Fruit fly (Drosophila melanogaster) whole organism, embryonic: ENCODE measurements around the gene CG7203.
A peak's percentile ranks its signal among the peaks of the same experiment; 100 is the strongest.

Experiments used
- Atf3 ChIP-seq: fragments of 200-800 bp; sonication (Bioruptor generic); optimal IDR thresholded peaks from 3 replicates; lab custom pipeline; 2016; ENCODE audit warnings: missing biosample characterization, missing genetic modification characterization
- CG10431 ChIP-seq: fragments of 200-800 bp; sonication (Bioruptor generic); optimal IDR thresholded peaks from 3 replicates; lab custom pipeline; 2018; ENCODE audit warnings: missing biosample characterization, mild to moderate bottlenecking, missing genetic modification characterization
- CG11456 ChIP-seq: fragments of 200-800 bp; sonication (Bioruptor generic); IDR thresholded peaks from 3 replicates; pipeline ENCODE4 v1.3.6; 2022; ENCODE audit warnings: missing biosample characterization, missing genetic modification characterization
- CG13894 ChIP-seq: fragments of 200-800 bp; sonication (Bioruptor generic); optimal IDR thresholded peaks from 3 replicates; lab custom pipeline; 2018; ENCODE audit warnings: missing biosample characterization, mild to moderate bottlenecking, missing genetic modification characterization, moderate library complexity
- CG17328 ChIP-seq: fragments of 200-800 bp; sonication (Bioruptor generic); IDR thresholded peaks from 2 replicates; pipeline ENCODE4 v1.3.6; 2022; ENCODE audit warnings: missing biosample characterization, missing genetic modification characterization
- CG17612 ChIP-seq: fragments of 200-800 bp; sonication (Bioruptor generic); IDR thresholded peaks from 2 replicates; pipeline ENCODE4 v1.3.6; 2022; ENCODE audit warnings: missing biosample characterization, missing genetic modification characterization
- CG18764 ChIP-seq: fragments of 200-800 bp; sonication (Bioruptor generic); optimal IDR thresholded peaks from 3 replicates; lab custom pipeline; 2016; ENCODE audit warnings: missing biosample characterization, missing genetic modification characterization
- CG2875 ChIP-seq: fragments of 200-800 bp; sonication (Bioruptor generic); optimal IDR thresholded peaks from 2 replicates; lab custom pipeline; 2017; ENCODE audit warnings: missing biosample characterization, mild to moderate bottlenecking, missing genetic modification characterization, missing genetic modification reagents
- CG32767 ChIP-seq: fragments of 200-800 bp; sonication (Bioruptor generic); IDR thresholded peaks from 2 replicates; pipeline ENCODE4 v1.3.6; 2022; ENCODE audit warnings: missing biosample characterization, missing genetic modification characterization
- CG33557 ChIP-seq: fragments of 200-800 bp; sonication (Bioruptor generic); optimal IDR thresholded peaks from 2 replicates; lab custom pipeline; 2019; ENCODE audit warnings: missing biosample characterization, mild to moderate bottlenecking, missing genetic modification characterization, moderate library complexity
- CG3838 ChIP-seq: fragments of 200-800 bp; sonication (Bioruptor generic); optimal IDR thresholded peaks from 3 replicates; lab custom pipeline; 2016; ENCODE audit warnings: missing biosample characterization, missing genetic modification characterization
- CG3847 ChIP-seq: fragments of 200-800 bp; sonication (Bioruptor generic); IDR thresholded peaks from 2 replicates; pipeline ENCODE4 v1.3.6; 2022; ENCODE audit warnings: missing biosample characterization, missing genetic modification characterization
- CG6765 ChIP-seq: fragments of 200-800 bp; sonication (Bioruptor generic); optimal IDR thresholded peaks from 3 replicates; lab custom pipeline; 2017; ENCODE audit warnings: missing biosample characterization, mild to moderate bottlenecking, missing genetic modification characterization
- CG6813 ChIP-seq: fragments of 200-800 bp; sonication (Bioruptor generic); optimal IDR thresholded peaks from 2 replicates; lab custom pipeline; 2017; ENCODE audit warnings: missing biosample characterization, missing genetic modification characterization, mild to moderate bottlenecking, moderate library complexity, missing genetic modification reagents
- CG7928 ChIP-seq: fragments of 200-800 bp; sonication (Bioruptor generic); optimal IDR thresholded peaks from 2 replicates; lab custom pipeline; 2017; ENCODE audit warnings: missing biosample characterization, mild to moderate bottlenecking, missing genetic modification characterization
- CoRest ChIP-seq: fragments of 200-800 bp; sonication (Bioruptor generic); optimal IDR thresholded peaks from 3 replicates; lab custom pipeline; 2018; ENCODE audit warnings: missing biosample characterization, mild to moderate bottlenecking, missing genetic modification characterization, moderate library complexity
- Dad ChIP-seq: fragments of 200-800 bp; sonication (Bioruptor generic); optimal IDR thresholded peaks from 3 replicates; lab custom pipeline; 2016; ENCODE audit warnings: missing biosample characterization, missing genetic modification characterization
- Dip2 ChIP-seq: fragments of 200-800 bp; sonication (Bioruptor generic); IDR thresholded peaks from 2 replicates; pipeline ENCODE4 v1.3.6; 2022; ENCODE audit warnings: missing biosample characterization, missing genetic modification characterization
- Dref ChIP-seq: fragments of 200-800 bp; sonication (Bioruptor generic); IDR thresholded peaks from 2 replicates; pipeline ENCODE4 v1.3.6; 2022; ENCODE audit warnings: missing biosample characterization, missing genetic modification characterization
- E2f2 ChIP-seq: fragments of 200-800 bp; sonication (Bioruptor generic); IDR thresholded peaks from 2 replicates; pipeline ENCODE4 v1.3.6; 2022; ENCODE audit warnings: missing biosample characterization, missing genetic modification characterization
- HHEX ChIP-seq: fragments of 200-800 bp; sonication (Bioruptor generic); optimal IDR thresholded peaks from 3 replicates; lab custom pipeline; 2017; ENCODE audit warnings: missing biosample characterization, mild to moderate bottlenecking, missing genetic modification characterization, missing genetic modification reagents
- HLH54F ChIP-seq: fragments of 200-800 bp; sonication (Bioruptor generic); optimal IDR thresholded peaks from 3 replicates; lab custom pipeline; 2016; ENCODE audit warnings: missing biosample characterization, missing genetic modification characterization
- Hand ChIP-seq: fragments of 200-800 bp; sonication (Bioruptor generic); optimal IDR thresholded peaks from 2 replicates; lab custom pipeline; 2017; ENCODE audit warnings: mild to moderate bottlenecking, missing biosample characterization, missing genetic modification reagents, missing genetic modification characterization
- Jarid2 ChIP-seq: fragments of 200-800 bp; sonication (Bioruptor generic); optimal IDR thresholded peaks from 3 replicates; lab custom pipeline; 2017; ENCODE audit warnings: mild to moderate bottlenecking, missing biosample characterization, missing genetic modification reagents, missing genetic modification characterization
- Nf-YA ChIP-seq: fragments of 200-800 bp; sonication (Bioruptor generic); IDR thresholded peaks from 2 replicates; pipeline ENCODE4 v1.3.6; 2022; ENCODE audit warnings: missing biosample characterization, missing genetic modification characterization
- NfI ChIP-seq: fragments of 200-800 bp; sonication (Bioruptor generic); optimal IDR thresholded peaks from 3 replicates; lab custom pipeline; 2018; ENCODE audit warnings: missing biosample characterization, mild to moderate bottlenecking, missing genetic modification characterization, moderate library complexity
- Oli ChIP-seq: fragments of 200-800 bp; sonication (Bioruptor generic); optimal IDR thresholded peaks from 2 replicates; lab custom pipeline; 2018; ENCODE audit warnings: missing biosample characterization, mild to moderate bottlenecking, missing genetic modification characterization, moderate library complexity
- Ravus ChIP-seq: fragments of 200-800 bp; sonication (Bioruptor generic); IDR thresholded peaks from 2 replicates; pipeline ENCODE4 v1.3.6; 2022; ENCODE audit warnings: missing biosample characterization, missing genetic modification characterization
- Side ChIP-seq: fragments of 200-800 bp; sonication (Bioruptor generic); optimal IDR thresholded peaks from 2 replicates; lab custom pipeline; 2016; ENCODE audit warnings: missing biosample characterization, missing genetic modification characterization
- ab ChIP-seq: fragments of 200-800 bp; sonication (Bioruptor generic); optimal IDR thresholded peaks from 2 replicates; lab custom pipeline; 2016; ENCODE audit warnings: missing biosample characterization, missing genetic modification characterization
- ash1 ChIP-seq: fragments of 200-800 bp; sonication (Bioruptor generic); optimal IDR thresholded peaks from 2 replicates; lab custom pipeline; 2018; ENCODE audit warnings: missing biosample characterization, mild to moderate bottlenecking, missing genetic modification characterization
- br ChIP-seq: fragments of >200 bp; optimal IDR thresholded peaks from 2 replicates; lab custom pipeline; 2017
- cwo ChIP-seq: fragments of 200-800 bp; sonication (Bioruptor generic); optimal IDR thresholded peaks from 3 replicates; lab custom pipeline; 2017; ENCODE audit warnings: missing biosample characterization, missing genetic modification characterization, mild to moderate bottlenecking, moderate library complexity, missing genetic modification reagents
- esg ChIP-seq: fragments of 200-800 bp; sonication (Bioruptor generic); conservative IDR thresholded peaks from 2 replicates; pipeline ENCODE4 v1.3.6; 2022; ENCODE audit warnings: missing biosample characterization, missing genetic modification characterization
- ham ChIP-seq: fragments of 200-800 bp; sonication (Bioruptor generic); IDR thresholded peaks from 2 replicates; pipeline ENCODE4 v1.3.6; 2022; ENCODE audit warnings: missing biosample characterization, missing genetic modification characterization
- insv ChIP-seq, 2 experiments: fragments of 200-800 bp; sonication (Bioruptor generic); optimal IDR thresholded peaks; 3 replicates each; lab custom pipeline; 2016 to 2018; ENCODE audit warnings: missing biosample characterization in 2 of 2, missing genetic modification characterization in 2 of 2
- kah ChIP-seq: fragments of 200-800 bp; sonication (Bioruptor generic); optimal IDR thresholded peaks from 2 replicates; lab custom pipeline; 2018; ENCODE audit warnings: missing biosample characterization, mild to moderate bottlenecking, missing genetic modification characterization
- mld ChIP-seq: fragments of 200-800 bp; sonication (Bioruptor generic); IDR thresholded peaks from 3 replicates; pipeline ENCODE4 v1.3.6; 2022; ENCODE audit warnings: missing biosample characterization, missing genetic modification characterization; ENCODE audit not compliant: partially characterized antibody
- nerfin-1 ChIP-seq: fragments of 200-800 bp; sonication (Bioruptor generic); optimal IDR thresholded peaks from 3 replicates; lab custom pipeline; 2019; ENCODE audit warnings: missing biosample characterization, mild to moderate bottlenecking, missing genetic modification characterization, moderate library complexity
- p53 ChIP-seq: fragments of 200-800 bp; sonication (Bioruptor generic); optimal IDR thresholded peaks from 2 replicates; lab custom pipeline; 2016; ENCODE audit warnings: missing biosample characterization, missing genetic modification characterization
- pan ChIP-seq, 4 experiments: fragments of >200 bp in 3 of 4; fragments of 200-800 bp in 1 of 4; sonication (Bioruptor generic) in 1 of 4; optimal IDR thresholded peaks in 3 of 4; IDR thresholded peaks in 1 of 4; 2 replicates each; pipeline versions ENCODE4 v1.3.6 to Lab custom; 2017 to 2022; ENCODE audit warnings: missing biosample characterization in 2 of 4, missing genetic modification characterization in 2 of 4, mixed read lengths in 1 of 4
- peb ChIP-seq: fragments of 200-800 bp; sonication (Bioruptor generic); IDR thresholded peaks from 2 replicates; pipeline ENCODE4 v1.3.6; 2022; ENCODE audit warnings: missing biosample characterization, missing genetic modification characterization
- pros ChIP-seq: fragments of 200-800 bp; sonication (Bioruptor generic); optimal IDR thresholded peaks from 3 replicates; lab custom pipeline; 2019; ENCODE audit warnings: missing biosample characterization, mild to moderate bottlenecking, missing genetic modification characterization, moderate library complexity
- slbo ChIP-seq: fragments of 200-800 bp; sonication (Bioruptor generic); IDR thresholded peaks from 2 replicates; pipeline ENCODE4 v1.3.6; 2022; ENCODE audit warnings: missing biosample characterization, missing genetic modification characterization
- trem ChIP-seq: fragments of 200-800 bp; optimal IDR thresholded peaks from 3 replicates; lab custom pipeline; 2019; ENCODE audit warnings: missing biosample characterization, mild to moderate bottlenecking, missing genetic modification characterization, moderate library complexity
- trh ChIP-seq: fragments of 200-800 bp; sonication (Bioruptor generic); optimal IDR thresholded peaks from 2 replicates; lab custom pipeline; 2016; ENCODE audit warnings: missing biosample characterization, missing genetic modification characterization
- unc-4 ChIP-seq: fragments of 200-800 bp; sonication (Bioruptor generic); IDR thresholded peaks from 2 replicates; pipeline ENCODE4 v1.3.6; 2022; ENCODE audit warnings: missing biosample characterization, missing genetic modification characterization; ENCODE audit not compliant: partially characterized antibody
- wek ChIP-seq: fragments of 200-800 bp; sonication (Bioruptor generic); optimal IDR thresholded peaks from 3 replicates; lab custom pipeline; 2018; ENCODE audit warnings: missing biosample characterization, mild to moderate bottlenecking, missing genetic modification characterization, moderate library complexity
- yki ChIP-seq: fragments of >200 bp; optimal IDR thresholded peaks from 3 replicates; lab custom pipeline; 2018

The CG7203 gene

DNA sequence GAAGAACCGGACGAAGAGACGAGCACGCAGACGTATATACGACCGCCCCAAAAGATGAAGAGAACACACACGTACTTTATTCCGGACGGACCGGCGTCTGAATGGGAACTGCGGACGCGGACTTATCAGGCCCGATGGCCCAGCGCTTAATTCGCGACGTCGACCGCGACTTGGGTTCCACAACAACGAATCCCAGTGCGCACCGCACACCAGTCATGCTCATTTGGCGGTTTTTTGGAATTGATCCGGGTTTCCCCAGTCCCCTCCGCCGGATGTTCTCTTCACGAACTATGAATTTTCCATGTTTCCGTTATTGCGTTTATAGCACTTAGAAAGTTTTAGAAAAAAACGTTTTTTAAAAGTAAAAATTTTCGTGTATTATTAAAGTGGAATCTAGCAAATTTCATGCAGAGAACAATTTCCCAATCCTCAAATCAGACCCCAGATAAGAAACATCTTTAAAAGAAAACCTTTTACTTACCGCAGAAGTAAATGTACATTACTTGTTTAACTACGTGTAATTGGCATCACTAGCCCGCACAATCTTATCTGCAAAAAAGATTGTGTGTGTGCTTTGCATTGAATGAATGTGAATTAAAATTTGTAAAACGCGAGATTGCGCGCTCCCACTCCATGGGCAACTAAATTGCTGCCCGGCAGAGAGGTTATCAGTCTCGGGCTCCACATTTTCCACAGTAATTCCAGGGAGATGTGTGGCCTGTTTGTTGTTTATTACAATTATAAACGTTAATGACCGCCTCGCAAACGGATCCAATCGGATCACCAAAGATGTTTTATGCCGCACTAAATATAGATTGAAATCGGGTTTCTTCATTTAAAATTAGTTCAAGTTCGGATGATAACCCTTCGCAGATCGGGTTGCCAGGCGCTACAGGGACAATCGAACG lies 37.7 kb upstream of the CG7203 start, which contains the start of gene CG7149 (continued):
- TF ChIP-seq Dip2: no peak
- TF ChIP-seq nerfin-1 (tag; lab: Kevin White, UChicago): no peak
- no peak for TF ChIP-seq CG10431 (GFP tag; lab: Kevin White, UChicago)
- TF ChIP-seq CG17328: no peak
- TF ChIP-seq NfI (GFP tag; lab: Kevin White, UChicago): no peak
- TF ChIP-seq kah (GFP tag; lab: Kevin White, UChicago): no peak
- TF ChIP-seq p53 (GFP tag; lab: Kevin White, UChicago): no peak
- peak; percentile 35 for TF ChIP-seq CoRest (tag; lab: Kevin White, UChicago)
- no peak for TF ChIP-seq Side (GFP tag; lab: Kevin White, UChicago)
- no peak for TF ChIP-seq Nf-YA
- no peak for TF ChIP-seq CG17612 (GFP tag; lab: Robert Waterston, UW)
- no peak for TF ChIP-seq CG3847 (GFP tag; lab: Robert Waterston, UW)
- no peak for TF ChIP-seq E2f2 (GFP tag; lab: Robert Waterston, UW)
- TF ChIP-seq trh (GFP tag; lab: Kevin White, UChicago): no peak
- no peak for TF ChIP-seq CG6813 (GFP tag; lab: Kevin White, UChicago)
- TF ChIP-seq ash1 (GFP tag; lab: Kevin White, UChicago): no peak
- TF ChIP-seq pan (optimal IDR thresholded peaks at IDR 0.05; lab: Kevin White, UChicago): no peak
- TF ChIP-seq pan (GFP tag; optimal IDR thresholded peaks at IDR 0.05 in 1 of 2, IDR thresholded peaks at IDR 0.05 in 1 of 2): no peak
- no peak for TF ChIP-seq mld (GFP tag; lab: Robert Waterston, UW)
- TF ChIP-seq Dref (GFP tag; lab: Robert Waterston, UW): no peak
- no peak for TF ChIP-seq HHEX
- TF ChIP-seq br (lab: Kevin White, UChicago): no peak
- TF ChIP-seq CG3838: no peak
- TF ChIP-seq peb (GFP tag; lab: Robert Waterston, UW): no peak
- no peak for TF ChIP-seq CG11456
- TF ChIP-seq trem (tag; lab: Kevin White, UChicago): no peak
- no peak for TF ChIP-seq ab
- no peak for TF ChIP-seq wek (GFP tag; lab: Kevin White, UChicago)
- no peak for TF ChIP-seq Ravus (GFP tag; lab: Robert Waterston, UW)
- no peak for TF ChIP-seq Dad (GFP tag; lab: Kevin White, UChicago)
- TF ChIP-seq CG6765: no peak
- TF ChIP-seq CG32767: no peak
- no peak for TF ChIP-seq insv (GFP tag; optimal IDR thresholded peaks at IDR 0.05; lab: Kevin White, UChicago)
- TF ChIP-seq unc-4 (GFP tag; lab: Robert Waterston, UW): no peak
- TF ChIP-seq Jarid2 (GFP tag; lab: Kevin White, UChicago): peak; percentile 59
- TF ChIP-seq CG13894: no peak
- no peak for TF ChIP-seq CG18764 (GFP tag; lab: Kevin White, UChicago)
- no peak for TF ChIP-seq yki (lab: Kevin White, UChicago)
- no peak for TF ChIP-seq CG7928 (GFP tag; lab: Kevin White, UChicago)
- TF ChIP-seq Oli (tag; lab: Kevin White, UChicago): no peak
- no peak for TF ChIP-seq ham (GFP tag; lab: Robert Waterston, UW)
- no peak for TF ChIP-seq esg (GFP tag; lab: Robert Waterston, UW)
- peak; percentile 57 for TF ChIP-seq cwo (GFP tag; lab: Kevin White, UChicago)
- TF ChIP-seq pros: no peak
- no peak for TF ChIP-seq CG33557 (GFP tag; lab: Kevin White, UChicago)
- TF ChIP-seq Hand (GFP tag; lab: Kevin White, UChicago): peak; percentile 40
- peak; percentile 41; the same call in 1 of the 2 replicates for TF ChIP-seq slbo (GFP tag; lab: Robert Waterston, UW)
- TF ChIP-seq HLH54F (GFP tag; lab: Kevin White, UChicago): peak; percentile 5
- TF ChIP-seq CG2875: no peak
- TF ChIP-seq Atf3 (GFP tag; lab: Kevin White, UChicago): no peak
